Worm (Caenorhabditis elegans) whole organism, L4 larva: ENCODE measurements around the gene F49F1.15.

ENCODE experiments used
- aha-1 ChIP-seq: fragments of 150-350 bp; peaks from one replicate; lab custom pipeline; 2014; ENCODE audit warnings: missing biosample characterization, missing genetic modification characterization
- aly-2 ChIP-seq: sonication (generic microtip); optimal IDR thresholded peaks from 2 replicates; lab custom pipeline; 2018; ENCODE audit warnings: missing biosample characterization, missing genetic modification characterization
- attf-4 ChIP-seq: sonication (generic microtip); optimal IDR thresholded peaks from 3 replicates; lab custom pipeline; 2017; ENCODE audit warnings: missing biosample characterization, missing genetic modification characterization
- ceh-28 ChIP-seq: fragments of 150-350 bp; optimal IDR thresholded peaks from 2 replicates; lab custom pipeline; 2014; ENCODE audit warnings: missing biosample characterization, missing genetic modification reagents, missing genetic modification characterization
- daf-16 ChIP-seq, 3 experiments: sonication (generic microtip); optimal IDR thresholded peaks; 2 replicates each; lab custom pipeline; 2016 to 2017; ENCODE audit warnings: missing genetic modification characterization in 3 of 3, missing genetic modification reagents in 3 of 3, mild to moderate bottlenecking in 2 of 3, missing compliant biosample characterization in 2 of 3, missing biosample characterization in 1 of 3, moderate library complexity in 1 of 3
- dmd-6 ChIP-seq: fragments of 200-800 bp; sonication (Bioruptor generic); IDR thresholded peaks from 2 replicates; pipeline ENCODE4 v1.3.6; 2022; ENCODE audit warnings: missing genetic modification reagents, missing genetic modification characterization, missing compliant biosample characterization
- dve-1 ChIP-seq: sonication (generic microtip); optimal IDR thresholded peaks from 2 replicates; lab custom pipeline; 2017; ENCODE audit warnings: antibody characterized with exemption, mild to moderate bottlenecking, missing genetic modification characterization, missing compliant biosample characterization; ENCODE audit not compliant: insufficient read depth
- fos-1 ChIP-seq: fragments of 150-350 bp; optimal IDR thresholded peaks from 2 replicates; lab custom pipeline; 2014; ENCODE audit warnings: missing biosample characterization, missing genetic modification characterization
- hif-1 ChIP-seq, 2 experiments: sonication (generic microtip); optimal IDR thresholded peaks; 2 replicates each; lab custom pipeline; 2016 to 2017; ENCODE audit warnings: missing compliant biosample characterization in 2 of 2, missing genetic modification characterization in 2 of 2, missing genetic modification reagents in 2 of 2, missing genotype in 2 of 2, mild to moderate bottlenecking in 1 of 2
- hlh-11 ChIP-seq: fragments of 200-800 bp; sonication (Bioruptor generic); optimal IDR thresholded peaks from 2 replicates; lab custom pipeline; 2018; ENCODE audit warnings: mild to moderate bottlenecking, missing genetic modification characterization, missing compliant biosample characterization
- hlh-30 ChIP-seq: sonication (generic microtip); optimal IDR thresholded peaks from 2 replicates; lab custom pipeline; 2017; ENCODE audit warnings: antibody characterized with exemption, mild to moderate bottlenecking, missing genetic modification characterization, missing compliant biosample characterization; ENCODE audit not compliant: insufficient read depth
- lin-38 ChIP-seq: fragments of 200-800 bp; sonication (Bioruptor generic); IDR thresholded peaks from 2 replicates; pipeline ENCODE4 v1.3.6; 2022; ENCODE audit warnings: missing genetic modification reagents, missing genetic modification characterization, missing compliant biosample characterization
- lir-3 ChIP-seq: sonication (generic microtip); optimal IDR thresholded peaks from 2 replicates; lab custom pipeline; 2016; ENCODE audit warnings: mild to moderate bottlenecking, missing genetic modification characterization, missing compliant biosample characterization
- lsy-2 ChIP-seq, 2 experiments: fragments of 150-350 bp in 1 of 2; sonication (generic microtip) in 1 of 2; optimal IDR thresholded peaks; 2 replicates each; lab custom pipeline; 2014 to 2017; ENCODE audit warnings: missing biosample characterization in 2 of 2, missing genetic modification characterization in 2 of 2
- madf-5 ChIP-seq, 2 experiments: fragments of 200-800 bp; sonication (Bioruptor generic); IDR thresholded peaks; 2 replicates each; pipeline ENCODE4 v1.3.6; 2022; ENCODE audit warnings: missing compliant biosample characterization in 2 of 2, missing genetic modification characterization in 2 of 2
- mep-1 ChIP-seq: fragments of 150-350 bp; sonication (generic microtip); optimal IDR thresholded peaks from 3 replicates; lab custom pipeline; 2014; ENCODE audit warnings: missing biosample characterization, missing genetic modification characterization
- mes-2 ChIP-seq: sonication (generic microtip); optimal IDR thresholded peaks from 2 replicates; lab custom pipeline; 2016; ENCODE audit warnings: missing genotype, mild to moderate bottlenecking, missing genetic modification characterization, missing compliant biosample characterization; ENCODE audit not compliant: poor library complexity, severe bottlenecking
- nhr-102 ChIP-seq: sonication (generic microtip); optimal IDR thresholded peaks from 2 replicates; lab custom pipeline; 2016; ENCODE audit warnings: mild to moderate bottlenecking, missing genetic modification characterization, moderate library complexity, missing compliant biosample characterization
- nhr-237 ChIP-seq: sonication (generic microtip); optimal IDR thresholded peaks from 2 replicates; lab custom pipeline; 2017; ENCODE audit warnings: missing biosample characterization, missing genetic modification characterization
- nhr-28 ChIP-seq: fragments of 150-350 bp; optimal IDR thresholded peaks from 2 replicates; lab custom pipeline; 2014; ENCODE audit warnings: missing biosample characterization, missing genetic modification characterization
- nhr-42 ChIP-seq: fragments of 200-800 bp; sonication (Bioruptor generic); IDR thresholded peaks from 2 replicates; pipeline ENCODE4 v1.3.6; 2022; ENCODE audit warnings: missing genetic modification characterization, missing compliant biosample characterization
- nhr-77 ChIP-seq: fragments of 150-350 bp; optimal IDR thresholded peaks from 2 replicates; lab custom pipeline; 2014; ENCODE audit warnings: missing biosample characterization, missing genetic modification characterization
- php-3 ChIP-seq: fragments of 200-800 bp; sonication (Bioruptor generic); IDR thresholded peaks from 2 replicates; pipeline ENCODE4 v1.3.6; 2022; ENCODE audit warnings: missing genetic modification reagents, missing genetic modification characterization, missing compliant biosample characterization
- pqm-1 ChIP-seq: sonication (generic microtip); optimal IDR thresholded peaks from 2 replicates; lab custom pipeline; 2017; ENCODE audit warnings: missing biosample characterization, missing genetic modification characterization
- set-16 ChIP-seq: fragments of 200-800 bp; sonication (Bioruptor generic); IDR thresholded peaks from 2 replicates; pipeline ENCODE4 v1.3.6; 2022; ENCODE audit warnings: missing genetic modification reagents, missing genetic modification characterization, missing compliant biosample characterization
- snpc-1.2 ChIP-seq: fragments of 200-800 bp; sonication (Bioruptor generic); IDR thresholded peaks from 2 replicates; pipeline ENCODE4 v1.3.6; 2022; ENCODE audit warnings: missing genetic modification reagents, missing genetic modification characterization, missing compliant biosample characterization
- spr-1 ChIP-seq: sonication (generic microtip); optimal IDR thresholded peaks from 2 replicates; lab custom pipeline; 2016; ENCODE audit warnings: mild to moderate bottlenecking, missing genetic modification characterization, missing compliant biosample characterization
- unc-62 ChIP-seq, 3 experiments: fragments of 150-350 bp in 1 of 3; sonication (generic microtip); optimal IDR thresholded peaks in 2 of 3; peaks in 1 of 3; 1 replicate in 1 of 3; 2 replicates in 2 of 3; lab custom pipeline; 2014 to 2017; ENCODE audit warnings: missing biosample characterization in 3 of 3, missing genetic modification characterization in 3 of 3, missing genetic modification reagents in 3 of 3, missing genotype in 1 of 3
- zfp-2 ChIP-seq: sonication (generic microtip); optimal IDR thresholded peaks from 2 replicates; lab custom pipeline; 2016; ENCODE audit warnings: mild to moderate bottlenecking, missing genetic modification characterization, missing compliant biosample characterization
- zfp-3 ChIP-seq: fragments of 200-800 bp; sonication (Bioruptor generic); conservative IDR thresholded peaks from 2 replicates; pipeline ENCODE4 v1.3.6; 2022; ENCODE audit warnings: missing genetic modification reagents, missing genetic modification characterization, missing compliant biosample characterization
- ztf-11 ChIP-seq: fragments of 150-350 bp; optimal IDR thresholded peaks from 2 replicates; lab custom pipeline; 2014; ENCODE audit warnings: missing biosample characterization, missing genetic modification characterization

The F49F1.15 gene

DNA sequence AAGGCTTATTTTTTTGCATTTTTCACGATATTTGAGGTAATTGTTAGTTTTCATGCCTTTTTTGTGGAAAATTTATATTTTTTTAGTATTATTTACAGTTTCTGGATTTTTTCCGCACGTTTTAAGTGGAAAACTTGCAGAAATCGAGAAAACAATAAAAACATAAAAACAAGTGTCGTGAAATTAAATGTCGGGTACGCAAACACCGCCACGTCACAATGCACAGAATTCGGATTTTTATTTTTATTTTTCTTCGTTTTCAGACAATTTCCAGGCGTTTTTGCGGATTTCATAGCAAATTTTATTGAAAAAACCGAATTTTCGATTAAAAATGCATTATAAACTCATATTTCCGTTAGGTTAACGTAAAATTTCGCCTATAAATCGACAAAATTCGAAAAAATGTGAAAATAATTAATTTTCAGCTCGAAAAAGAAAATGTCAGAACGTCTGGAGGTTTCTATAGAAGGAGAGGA, 28.6 kb downstream of the F49F1.15 start, which contains the start of gene C35B1.2:
C35B1.2 (plus strand) TSS at position 426 of the 476 bp plus-strand sequence.
- TF ChIP-seq php-3 (0 out of 2 replicates have a peak, but pooled peaks have one; percentile 26), lin-38 (GFP tag; lab: Robert Waterston, UW) (peak; percentile 42), hlh-30 (tag; lab: Kevin White, UChicago) (no peak), set-16 (GFP tag; lab: Robert Waterston, UW) (no peak), mes-2 (tag; lab: Kevin White, UChicago) (peak; percentile 53), daf-16 (GFP tag; optimal IDR thresholded peaks at IDR 0.05; lab: Kevin White, UChicago) (no peak), daf-16 (tag; optimal IDR thresholded peaks at IDR 0.05; lab: Kevin White, UChicago) (peak; percentile 10), snpc-1.2 (GFP tag; lab: Robert Waterston, UW) (0 out of 2 replicates have a peak, but pooled peaks have one; percentile 41), nhr-237 (tag; lab: Kevin White, UChicago) (no peak), attf-4 (no peak), lsy-2 (tag; optimal IDR thresholded peaks at IDR 0.05; lab: Kevin White, UChicago) (peak in 1 of 2 experiments; percentile 51)

DNA sequence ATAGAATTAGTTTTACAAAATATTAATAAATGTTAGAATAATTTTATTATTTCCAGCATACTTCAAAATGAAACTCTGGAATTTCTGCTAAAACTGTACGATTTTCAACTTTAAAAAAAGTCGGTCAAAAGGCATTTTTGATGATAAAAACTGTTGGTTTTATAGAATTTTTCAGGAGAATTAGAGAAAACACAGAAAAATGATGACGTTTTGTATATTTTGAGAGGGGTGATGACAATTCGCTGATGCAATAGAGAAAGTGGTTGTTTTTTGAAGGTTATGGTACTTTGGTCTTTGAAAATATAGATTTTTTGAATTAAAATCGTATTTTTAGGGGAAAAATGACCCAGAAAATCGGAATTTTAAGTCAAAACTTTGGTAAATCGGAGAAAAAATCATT, 29.4 kb downstream of the F49F1.15 start:
- TF ChIP-seq spr-1 (tag; lab: Kevin White, UChicago) = no peak
- peak; percentile 23 for TF ChIP-seq hlh-11 (tag; lab: Kevin White, UChicago)
- TF ChIP-seq dmd-6 = peak; percentile 29; the same call in 1 of the 2 replicates
- no peak for TF ChIP-seq set-16 (GFP tag; lab: Robert Waterston, UW)
- TF ChIP-seq daf-16 (GFP tag; optimal IDR thresholded peaks at IDR 0.05; lab: Kevin White, UChicago) = no peak
- TF ChIP-seq daf-16 (tag; optimal IDR thresholded peaks at IDR 0.05; lab: Kevin White, UChicago) = peak; percentile 83
- TF ChIP-seq dve-1 (tag; lab: Kevin White, UChicago) = peak; percentile 52
- TF ChIP-seq mep-1 (tag; lab: Kevin White, UChicago) = peak; percentile 7
- TF ChIP-seq lin-38 (GFP tag; lab: Robert Waterston, UW) = no peak
- no peak for TF ChIP-seq madf-5 (GFP tag; IDR thresholded peaks at IDR 0.05; lab: Robert Waterston, UW)
- TF ChIP-seq nhr-28 (tag; lab: Kevin White, UChicago) = peak; percentile 35
- no peak for TF ChIP-seq hif-1 (tag; optimal IDR thresholded peaks at IDR 0.05; lab: Kevin White, UChicago)
- TF ChIP-seq nhr-77 = peak; percentile 23
- no peak for TF ChIP-seq zfp-2
- no peak for TF ChIP-seq ceh-28
- TF ChIP-seq lsy-2 (tag; optimal IDR thresholded peaks at IDR 0.05; lab: Kevin White, UChicago) = peak in 1 of 2 experiments; percentile 17
- TF ChIP-seq pqm-1 = no peak
- peak; percentile 47 for TF ChIP-seq hlh-30 (tag; lab: Kevin White, UChicago)

DNA sequence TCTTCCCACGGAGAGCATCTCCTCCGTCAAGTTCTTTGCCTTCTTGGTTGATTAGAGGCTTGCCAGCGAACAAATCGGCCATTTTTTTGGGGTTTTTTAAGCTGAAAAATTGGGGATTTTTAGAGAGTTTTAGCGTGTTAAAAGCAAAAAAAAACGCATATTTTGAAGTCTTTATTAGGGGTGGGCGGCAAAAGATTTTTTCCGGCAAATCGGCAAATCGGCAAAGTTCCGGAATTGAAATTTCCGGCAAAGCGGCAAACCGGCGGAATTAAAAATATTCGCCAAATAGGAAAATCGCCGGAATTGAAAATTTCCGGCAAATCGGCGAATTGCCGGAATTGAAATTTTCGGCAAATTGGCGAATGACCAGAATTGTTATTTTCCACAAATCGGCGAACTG, 30.3 kb downstream of the F49F1.15 start, which contains the start of gene C35B1.5:
C35B1.5 (minus strand) TSS at position 101 of the 400 bp plus-strand sequence.
- TF ChIP-seq ztf-11 (tag; lab: Kevin White, UChicago) (no peak), php-3 (no peak), zfp-3 (GFP tag; lab: Robert Waterston, UW) (no peak), set-16 (GFP tag; lab: Robert Waterston, UW) (no peak), fos-1 (tag; lab: Kevin White, UChicago) (no peak), dve-1 (tag; lab: Kevin White, UChicago) (no peak), lir-3 (tag; lab: Kevin White, UChicago) (no peak), zfp-2 (no peak), hif-1 (tag; optimal IDR thresholded peaks at IDR 0.05; lab: Kevin White, UChicago) (no peak), nhr-42 (no peak)
- TF ChIP-seq, all 104 proteins: peak for 0

DNA sequence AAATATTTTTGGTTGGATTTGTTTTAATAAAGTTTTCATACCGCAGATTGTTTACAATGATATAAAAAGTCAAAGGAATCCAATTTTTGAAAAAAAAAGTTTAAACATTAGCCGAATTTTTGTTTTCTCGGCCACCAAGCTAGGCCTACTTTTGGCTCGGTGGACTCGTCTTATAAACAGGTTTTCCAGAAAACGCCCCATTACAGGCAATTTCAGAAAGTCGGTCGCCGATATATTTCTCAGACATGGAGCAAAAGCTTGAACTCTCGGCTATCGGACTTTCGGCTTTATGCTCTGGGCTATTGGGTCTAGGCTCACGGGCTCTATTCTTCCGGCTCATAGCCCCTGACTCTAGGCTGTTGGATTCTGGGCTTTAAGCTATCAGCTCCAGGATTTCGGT, 31.3 kb downstream of the F49F1.15 start:
- TF ChIP-seq daf-16 (GFP tag; optimal IDR thresholded peaks at IDR 0.05; lab: Kevin White, UChicago) (no peak), daf-16 (tag; optimal IDR thresholded peaks at IDR 0.05; lab: Kevin White, UChicago) (peak; percentile 2), aly-2 (tag; lab: Kevin White, UChicago) (no peak), nhr-102 (tag; lab: Kevin White, UChicago) (peak; percentile 42), aha-1 (peak; percentile 44), dmd-6 (no peak)

DNA sequence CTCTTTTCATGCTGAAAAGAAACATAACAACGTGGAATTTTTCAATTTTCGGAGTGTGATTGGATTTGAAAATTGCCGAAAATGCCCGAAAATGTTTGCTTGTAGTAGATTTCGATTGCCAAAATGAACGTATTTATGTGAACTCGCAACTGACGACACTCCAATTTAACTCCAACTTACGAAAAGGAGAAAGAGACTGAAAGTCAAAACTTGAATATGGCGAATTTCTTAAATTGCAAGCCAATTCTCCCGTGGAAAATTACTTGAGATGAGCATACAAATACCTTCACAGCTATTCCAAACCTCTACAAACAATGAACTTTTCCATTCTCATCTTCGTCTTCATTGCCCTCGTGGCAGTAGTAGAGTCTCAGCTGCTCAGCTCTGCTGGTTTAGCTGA, 31.8 kb downstream of the F49F1.15 start:
- TF ChIP-seq hlh-30 (tag; lab: Kevin White, UChicago) = no peak
- TF ChIP-seq unc-62 (GFP tag; optimal IDR thresholded peaks at IDR 0.05 in 1 of 2; lab: Kevin White, UChicago) = peak in 1 of 2 experiments; percentile 93
- TF ChIP-seq unc-62 (tag; optimal IDR thresholded peaks at IDR 0.05; lab: Kevin White, UChicago) = no peak
